Fruit fly (Drosophila melanogaster) whole organism, adult: ENCODE results near the gene prd.

Source experiments
- CG12768 ChIP-seq: fragments of 200-800 bp; sonication (Bioruptor generic); optimal IDR thresholded peaks from 2 replicates; lab custom pipeline; 2017; ENCODE audit warnings: missing biosample characterization, missing genetic modification characterization, mild to moderate bottlenecking, moderate library complexity, missing genetic modification reagents
- CG14711 ChIP-seq: fragments of 200-800 bp; sonication (Bioruptor generic); optimal IDR thresholded peaks from 2 replicates; lab custom pipeline; 2018; ENCODE audit warnings: missing biosample characterization, mild to moderate bottlenecking, missing genetic modification characterization, moderate library complexity
- CG33017 ChIP-seq: fragments of 200-800 bp; sonication (Bioruptor generic); optimal IDR thresholded peaks from 2 replicates; lab custom pipeline; 2018; ENCODE audit warnings: missing biosample characterization, mild to moderate bottlenecking, missing genetic modification characterization, moderate library complexity
- CG5204 ChIP-seq: fragments of 200-800 bp; sonication (Bioruptor generic); optimal IDR thresholded peaks from 2 replicates; lab custom pipeline; 2016; ENCODE audit warnings: missing biosample characterization, missing genetic modification characterization
- CG7045 ChIP-seq: fragments of 200-800 bp; sonication (Bioruptor generic); optimal IDR thresholded peaks from 2 replicates; lab custom pipeline; 2017; ENCODE audit warnings: missing biosample characterization, mild to moderate bottlenecking, missing genetic modification characterization
- CG7101 ChIP-seq: fragments of 200-800 bp; sonication (Bioruptor generic); optimal IDR thresholded peaks from 2 replicates; lab custom pipeline; 2018; ENCODE audit warnings: missing biosample characterization, mild to moderate bottlenecking, missing genetic modification characterization, moderate library complexity
- Clk ChIP-seq: fragments of 200-800 bp; sonication (Bioruptor generic); optimal IDR thresholded peaks from 2 replicates; lab custom pipeline; 2017; ENCODE audit warnings: missing biosample characterization, missing genetic modification characterization
- Crg-1 ChIP-seq: fragments of 200-800 bp; sonication (Bioruptor generic); optimal IDR thresholded peaks from 2 replicates; lab custom pipeline; 2016; ENCODE audit warnings: missing biosample characterization, missing genetic modification characterization
- Hr96 ChIP-seq: fragments of 200-800 bp; sonication (Bioruptor generic); optimal IDR thresholded peaks from 2 replicates; lab custom pipeline; 2016; ENCODE audit warnings: missing biosample characterization, missing genetic modification characterization
- bab1 ChIP-seq: fragments of 200-800 bp; sonication (Bioruptor generic); optimal IDR thresholded peaks from 3 replicates; lab custom pipeline; 2019; ENCODE audit warnings: missing biosample characterization, mild to moderate bottlenecking, missing genetic modification characterization, moderate library complexity
- cic ChIP-seq: fragments of 200-800 bp; sonication (Bioruptor generic); optimal IDR thresholded peaks from 2 replicates; lab custom pipeline; 2017; ENCODE audit warnings: missing biosample characterization, mild to moderate bottlenecking, missing genetic modification characterization, moderate library complexity
- cnc ChIP-seq, 2 experiments: fragments of >200 bp; optimal IDR thresholded peaks; 2 replicates each; lab custom pipeline; 2017
- ovo ChIP-seq: fragments of 200-800 bp; sonication (Bioruptor generic); optimal IDR thresholded peaks from 2 replicates; lab custom pipeline; 2016; ENCODE audit warnings: missing biosample characterization, missing genetic modification characterization
- toe ChIP-seq: fragments of 200-800 bp; sonication (Bioruptor generic); optimal IDR thresholded peaks from 2 replicates; lab custom pipeline; 2016; ENCODE audit warnings: missing biosample characterization, missing genetic modification characterization

DNA sequence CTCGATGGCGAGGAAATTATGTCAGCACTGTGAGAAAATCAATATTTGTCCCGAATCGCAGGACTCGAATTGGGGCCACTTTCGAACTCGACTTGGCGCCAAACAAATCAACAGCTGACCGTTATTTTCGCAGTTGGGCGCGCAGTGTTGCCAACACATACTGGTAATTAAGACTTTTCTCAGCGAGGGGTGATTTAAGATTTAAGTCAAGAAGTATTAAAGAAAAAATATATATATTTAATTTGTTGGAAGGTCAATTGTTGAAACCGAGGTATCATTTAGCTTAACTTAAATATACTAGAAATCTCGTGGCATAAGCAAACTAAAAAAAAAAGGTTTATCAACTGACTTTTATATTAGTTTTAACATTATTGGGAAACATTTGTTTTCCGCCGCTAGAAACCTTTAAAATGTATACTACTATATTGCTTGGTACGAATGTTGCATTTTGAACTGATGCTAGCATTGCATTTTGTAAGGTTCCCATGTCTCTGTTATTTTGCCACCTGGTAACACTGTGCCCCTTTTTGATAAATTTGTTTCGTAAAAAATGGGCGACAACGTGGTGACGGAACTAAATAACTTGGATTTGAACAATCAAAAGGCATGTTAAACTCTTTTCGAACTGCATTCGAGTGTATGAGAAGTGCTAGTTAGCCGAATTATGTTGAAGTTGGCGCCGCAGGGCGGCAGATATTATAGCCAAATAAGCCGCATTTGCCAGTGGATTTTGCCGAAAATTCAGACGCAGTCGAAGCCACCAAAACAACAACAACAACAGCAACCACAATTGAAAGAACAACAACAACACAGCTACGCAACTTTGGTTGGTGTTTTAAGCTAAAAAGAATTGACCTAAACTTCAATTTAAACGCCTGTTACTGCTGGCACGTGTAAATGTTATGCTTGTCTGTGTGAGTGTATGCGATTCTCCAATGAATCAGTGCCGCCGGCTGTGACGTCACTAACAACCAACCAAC lies 17.9 kb upstream of the prd start, which contains the start of the genes Patsas and ThrRS:
- TF ChIP-seq cic (GFP tag; lab: Kevin White, UChicago) (peak; percentile 39), cnc (optimal IDR thresholded peaks at IDR 0.05; lab: Kevin White, UChicago) (no peak), bab1 (GFP tag; lab: Kevin White, UChicago) (peak; percentile 50), Hr96 (GFP tag; lab: Kevin White, UChicago) (peak; percentile 66), Clk (peak; percentile 39), CG7045 (GFP tag; lab: Kevin White, UChicago) (peak; percentile 89), ovo (GFP tag; lab: Kevin White, UChicago) (peak; percentile 51), CG5204 (GFP tag; lab: Kevin White, UChicago) (no peak), CG14711 (tag; lab: Kevin White, UChicago) (peak; percentile 86), toe (GFP tag; lab: Kevin White, UChicago) (peak; percentile 84), Crg-1 (GFP tag; lab: Kevin White, UChicago) (peak; percentile 23), CG12768 (GFP tag; lab: Kevin White, UChicago) (peak; percentile 77), CG33017 (tag; lab: Kevin White, UChicago) (peak; percentile 72), CG7101 (tag; lab: Kevin White, UChicago) (peak; percentile 80)
